Worm (Caenorhabditis elegans): ENCODE results near the gene pam-1.

Gene pam-1

DNA sequence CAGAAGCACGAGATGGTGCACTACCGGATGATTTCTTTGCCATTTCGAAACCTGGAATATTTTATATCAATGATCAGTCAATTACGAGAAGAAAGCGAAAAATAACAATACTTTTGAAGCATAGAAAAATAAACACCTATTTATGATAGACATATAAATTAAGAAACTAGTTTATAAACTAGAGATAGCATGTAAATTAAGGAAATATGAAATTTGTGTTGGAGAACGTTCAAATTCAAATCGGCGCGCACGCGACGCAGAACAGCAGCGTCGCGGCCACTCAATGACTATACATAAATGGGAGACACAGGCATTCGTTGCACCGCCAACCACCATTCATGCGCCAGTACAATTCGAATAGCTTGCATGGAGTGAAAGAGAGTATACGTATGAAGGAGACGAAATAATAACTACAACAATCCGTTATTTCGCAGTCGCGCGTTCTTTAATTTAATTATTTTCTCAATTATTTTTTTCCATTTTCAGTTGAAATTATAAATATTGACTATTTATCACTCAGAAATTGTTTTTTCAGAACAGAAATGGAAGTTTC is 29.5 kb upstream of the pam-1 start, which contains the start of the genes cec-5 and nol-10 (continued):
- peak; percentile 85 for TF ChIP-seq nhr-129 (tag; optimal IDR thresholded peaks at IDR 0.05)
- TF ChIP-seq nhr-77 (tag; optimal IDR thresholded peaks at IDR 0.05): no peak
- no peak for TF ChIP-seq aly-2 (tag; optimal IDR thresholded peaks at IDR 0.05)
- TF ChIP-seq zag-1 (tag; optimal IDR thresholded peaks at IDR 0.05): peak; percentile 78
- peak; percentile 13 for TF ChIP-seq ztf-4 (tag; optimal IDR thresholded peaks at IDR 0.05)
- peak; percentile 13 for TF ChIP-seq egl-27 (tag; optimal IDR thresholded peaks at IDR 0.05)
- TF ChIP-seq nhr-12 (tag; optimal IDR thresholded peaks at IDR 0.05): no peak
- TF ChIP-seq nhr-21 (tag; optimal IDR thresholded peaks at IDR 0.05): peak; percentile 43
- TF ChIP-seq ztf-11 (tag; optimal IDR thresholded peaks at IDR 0.05): no peak
- TF ChIP-seq unc-62 (GFP tag; optimal IDR thresholded peaks at IDR 0.05): no peak
- no peak for TF ChIP-seq unc-39 (tag; optimal IDR thresholded peaks at IDR 0.05)
- TF ChIP-seq snpc-4 (tag; optimal IDR thresholded peaks at IDR 0.05): peak; percentile 53
- TF ChIP-seq peb-1 (tag; optimal IDR thresholded peaks at IDR 0.05): no peak
- peak; percentile 92 for TF ChIP-seq sem-4 (tag; optimal IDR thresholded peaks at IDR 0.05)
- TF ChIP-seq ZK546.5 (tag; optimal IDR thresholded peaks at IDR 0.05): no peak
- peak; percentile 96 for TF ChIP-seq unc-55 (GFP tag; optimal IDR thresholded peaks at IDR 0.05)
- TF ChIP-seq mdl-1 (tag; optimal IDR thresholded peaks at IDR 0.05): peak in 1 of 2 experiments; percentile 9
- no peak for TF ChIP-seq ama-1 (optimal IDR thresholded peaks at IDR 0.05)
- peak; percentile 56 to 86 for TF ChIP-seq lsy-2 (tag; optimal IDR thresholded peaks at IDR 0.05)
- peak; percentile 48 for TF ChIP-seq nhr-6 (tag; optimal IDR thresholded peaks at IDR 0.05)
- peak; percentile 60 for TF ChIP-seq gmeb-1 (tag; optimal IDR thresholded peaks at IDR 0.05)

DNA sequence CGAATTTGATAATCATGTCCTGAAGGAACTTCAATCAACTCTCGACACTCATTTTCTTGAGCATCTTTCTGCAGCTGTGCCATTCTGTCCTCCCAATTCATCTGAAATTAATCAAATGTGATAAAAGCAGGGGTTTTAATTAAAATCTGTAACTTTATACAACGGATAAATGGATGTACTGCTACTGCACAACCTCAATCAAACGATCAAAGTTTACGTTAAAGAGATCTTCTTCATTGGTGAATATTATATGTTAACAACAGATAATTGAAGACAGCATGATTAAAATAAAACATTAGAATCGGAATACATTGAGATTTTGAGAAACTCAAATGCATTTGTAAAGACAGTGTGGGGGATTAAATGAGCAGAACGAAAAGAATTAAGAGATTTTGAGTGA is 27.7 kb upstream of the pam-1 start, which contains the start of gene F32E10.5:
Gene F32E10.5 (minus strand): TSS at position 101 of the 400 bp plus-strand sequence.
- TF ChIP-seq nhr-12 (tag; optimal IDR thresholded peaks at IDR 0.05): no peak
- no peak for TF ChIP-seq Y55F3AM.14 (GFP tag; optimal IDR thresholded peaks at IDR 0.05)
- no peak for TF ChIP-seq ztf-11 (tag; optimal IDR thresholded peaks at IDR 0.05)
- no peak for TF ChIP-seq nhr-21 (tag; optimal IDR thresholded peaks at IDR 0.05)
- no peak for TF ChIP-seq ztf-1 (GFP tag; conservative IDR thresholded peaks at IDR 0.05)
- TF ChIP-seq unc-39 (tag; optimal IDR thresholded peaks at IDR 0.05): no peak
- TF ChIP-seq nhr-237 (tag; optimal IDR thresholded peaks at IDR 0.05): no peak
- TF ChIP-seq lin-11 (tag; optimal IDR thresholded peaks at IDR 0.05): no peak
- no peak for TF ChIP-seq C34F6.9 (tag; optimal IDR thresholded peaks at IDR 0.05)
- TF ChIP-seq fos-1 (tag; optimal IDR thresholded peaks at IDR 0.05): no peak
- no peak for TF ChIP-seq elt-1 (tag; optimal IDR thresholded peaks at IDR 0.05)
- no peak for TF ChIP-seq snpc-4 (tag; optimal IDR thresholded peaks at IDR 0.05)
- TF ChIP-seq F13H6.1 (tag; optimal IDR thresholded peaks at IDR 0.05): no peak
- TF ChIP-seq aly-2 (tag; optimal IDR thresholded peaks at IDR 0.05): no peak
- TF ChIP-seq mbf-1 (tag; optimal IDR thresholded peaks at IDR 0.05): no peak

DNA sequence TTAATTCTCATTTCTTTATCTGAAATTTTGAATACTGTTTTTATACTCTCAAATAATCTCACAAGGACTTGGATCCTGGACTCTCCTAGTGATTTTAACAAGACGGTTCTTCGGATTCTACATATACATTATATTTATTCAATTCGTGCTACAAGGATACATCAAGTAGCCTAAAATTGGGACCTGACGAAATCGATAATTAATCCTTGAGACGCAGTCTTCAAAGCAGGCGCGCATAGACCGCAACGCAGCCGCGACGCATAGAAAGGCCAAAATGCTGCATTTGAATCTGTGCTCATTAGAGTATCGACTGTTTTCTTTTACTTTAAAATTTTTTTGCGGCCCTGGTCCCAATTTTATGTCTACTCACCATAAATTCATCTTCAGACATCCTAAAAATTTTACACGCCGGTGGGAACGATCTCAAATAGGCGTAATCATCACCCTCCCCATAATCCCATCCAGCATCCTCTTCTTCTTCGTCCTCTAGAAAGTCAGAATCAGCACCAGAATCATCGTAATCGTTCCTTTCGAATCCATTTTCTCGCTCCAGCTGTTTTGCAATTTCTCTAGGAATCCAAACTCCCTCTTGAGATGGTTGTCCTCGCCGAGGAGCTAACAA is 24.6 kb upstream of the pam-1 start, which contains the start of gene cec-4:
Gene cec-4 (plus strand): TSS at position 572 of the 622 bp plus-strand sequence.
- TF ChIP-seq unc-55 (GFP tag; optimal IDR thresholded peaks at IDR 0.05) (peak; percentile 14), F13H6.1 (tag; optimal IDR thresholded peaks at IDR 0.05) (no peak), ZK546.5 (tag; optimal IDR thresholded peaks at IDR 0.05) (no peak), aly-2 (tag; optimal IDR thresholded peaks at IDR 0.05) (no peak)

DNA sequence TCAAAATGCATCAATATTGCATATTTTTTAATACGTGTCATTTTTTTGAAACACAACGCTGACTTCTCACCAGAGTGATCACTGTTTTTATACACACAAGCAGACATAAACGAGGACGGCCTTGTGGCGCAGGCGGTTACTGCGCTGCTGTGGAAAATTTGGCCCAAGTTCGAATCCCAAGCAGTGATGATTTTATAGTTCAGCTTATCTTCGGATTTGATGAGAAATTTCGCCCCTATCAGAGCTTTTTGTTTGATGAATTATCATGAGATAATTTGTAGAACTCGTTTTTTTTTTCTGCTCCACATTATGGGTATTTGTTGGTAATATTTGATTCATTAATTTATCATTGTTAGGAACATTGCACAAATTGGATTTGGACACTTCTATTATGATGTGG is 23.3 kb upstream of the pam-1 start:
- TF ChIP-seq egl-27 (tag; optimal IDR thresholded peaks at IDR 0.05): peak; percentile 62
- TF ChIP-seq nhr-25 (tag; optimal IDR thresholded peaks at IDR 0.05): peak; percentile 59
- TF ChIP-seq ama-1 (optimal IDR thresholded peaks at IDR 0.05): peak; percentile 11
- no peak for TF ChIP-seq mdl-1 (tag; optimal IDR thresholded peaks at IDR 0.05)
- TF ChIP-seq unc-62 (GFP tag; optimal IDR thresholded peaks at IDR 0.05): no peak
- TF ChIP-seq elt-3 (tag; optimal IDR thresholded peaks at IDR 0.05): no peak
- peak; percentile 79 for TF ChIP-seq sma-9 (GFP tag; optimal IDR thresholded peaks at IDR 0.05)
- TF ChIP-seq sma-9 (tag; optimal IDR thresholded peaks at IDR 0.05): no peak
- TF ChIP-seq lin-11 (tag; optimal IDR thresholded peaks at IDR 0.05): peak; percentile 10
- TF ChIP-seq ZK546.5 (tag; optimal IDR thresholded peaks at IDR 0.05): no peak
- TF ChIP-seq lin-13 (GFP tag; optimal IDR thresholded peaks at IDR 0.05): peak; percentile 50
- TF ChIP-seq C34F6.9 (tag; optimal IDR thresholded peaks at IDR 0.05): peak; percentile 71
- no peak for TF ChIP-seq ztf-1 (GFP tag; conservative IDR thresholded peaks at IDR 0.05)
- peak; percentile 60 to 77 for TF ChIP-seq lsy-2 (tag; optimal IDR thresholded peaks at IDR 0.05)
- no peak for TF ChIP-seq nhr-11 (tag; optimal IDR thresholded peaks at IDR 0.05)
- peak; percentile 45 for TF ChIP-seq zag-1 (tag; optimal IDR thresholded peaks at IDR 0.05)
- peak; percentile 66 for TF ChIP-seq gmeb-1 (tag; optimal IDR thresholded peaks at IDR 0.05)
- TF ChIP-seq Y55F3AM.14 (GFP tag; optimal IDR thresholded peaks at IDR 0.05): peak; percentile 70
- TF ChIP-seq nhr-21 (tag; optimal IDR thresholded peaks at IDR 0.05): peak; percentile 79
- TF ChIP-seq blmp-1 (tag; optimal IDR thresholded peaks at IDR 0.05; ENCODE audit: insufficient read depth): peak; percentile 22
- TF ChIP-seq sem-4 (tag; optimal IDR thresholded peaks at IDR 0.05): peak; percentile 83
- no peak for TF ChIP-seq nhr-237 (tag; optimal IDR thresholded peaks at IDR 0.05)
- peak; percentile 72 for TF ChIP-seq fos-1 (tag; optimal IDR thresholded peaks at IDR 0.05)
- peak; percentile 83 for TF ChIP-seq nhr-129 (tag; optimal IDR thresholded peaks at IDR 0.05)
- TF ChIP-seq ztf-11 (tag; optimal IDR thresholded peaks at IDR 0.05): no peak
- peak; percentile 36 for TF ChIP-seq nhr-6 (tag; optimal IDR thresholded peaks at IDR 0.05)
- TF ChIP-seq unc-55 (GFP tag; optimal IDR thresholded peaks at IDR 0.05): peak; percentile 78
- TF ChIP-seq ceh-16 (tag; optimal IDR thresholded peaks at IDR 0.05): no peak
- TF ChIP-seq F13H6.1 (tag; optimal IDR thresholded peaks at IDR 0.05): peak; percentile 63
- no peak for TF ChIP-seq mbf-1 (tag; optimal IDR thresholded peaks at IDR 0.05)
- TF ChIP-seq unc-39 (tag; optimal IDR thresholded peaks at IDR 0.05): no peak
- peak; percentile 51 for TF ChIP-seq ztf-4 (tag; optimal IDR thresholded peaks at IDR 0.05)
- TF ChIP-seq crh-2 (tag; optimal IDR thresholded peaks at IDR 0.05): peak; percentile 66
- peak; percentile 28 for TF ChIP-seq nhr-10 (tag; optimal IDR thresholded peaks at IDR 0.05)
- no peak for TF ChIP-seq lin-39 (tag; optimal IDR thresholded peaks at IDR 0.05)

Measured in whole organism, L2 larva.